Worm (Caenorhabditis elegans) whole organism, late embryonic: ENCODE measurements around the gene prp-3.

Experiments used
- C08G9.2 ChIP-seq: sonication (generic microtip); optimal IDR thresholded peaks from 2 replicates; lab custom pipeline; 2016; ENCODE audit warnings: mild to moderate bottlenecking, missing genetic modification characterization, moderate library complexity, missing compliant biosample characterization
- F13H6.1 ChIP-seq: sonication (generic microtip); optimal IDR thresholded peaks from 2 replicates; lab custom pipeline; 2016; ENCODE audit warnings: missing genetic modification characterization, missing compliant biosample characterization
- K02D7.2 ChIP-seq: sonication (generic microtip); optimal IDR thresholded peaks from 2 replicates; lab custom pipeline; 2017; ENCODE audit warnings: mild to moderate bottlenecking, missing genetic modification characterization, missing compliant biosample characterization
- ahr-1 ChIP-seq: sonication (generic microtip); optimal IDR thresholded peaks from 2 replicates; lab custom pipeline; 2016; ENCODE audit warnings: missing genetic modification characterization, missing compliant biosample characterization
- ama-1 ChIP-seq: fragments of 150-350 bp; optimal IDR thresholded peaks from 2 replicates; lab custom pipeline; 2014
- ceh-14 ChIP-seq: sonication (generic microtip); optimal IDR thresholded peaks from 2 replicates; lab custom pipeline; 2016; ENCODE audit warnings: missing genotype, missing genetic modification characterization, missing compliant biosample characterization
- ceh-19 ChIP-seq: fragments of 200-800 bp; sonication (Bioruptor generic); optimal IDR thresholded peaks from 2 replicates; lab custom pipeline; 2018; ENCODE audit warnings: mild to moderate bottlenecking, missing genetic modification characterization, missing compliant biosample characterization
- ceh-2 ChIP-seq: sonication (generic microtip); optimal IDR thresholded peaks from 2 replicates; lab custom pipeline; 2016; ENCODE audit warnings: missing genotype, missing genetic modification characterization, missing compliant biosample characterization
- ceh-31 ChIP-seq: sonication (generic microtip); optimal IDR thresholded peaks from 2 replicates; lab custom pipeline; 2016; ENCODE audit warnings: missing genetic modification characterization, missing compliant biosample characterization
- ceh-34 ChIP-seq: sonication (generic microtip); optimal IDR thresholded peaks from 2 replicates; lab custom pipeline; 2016; ENCODE audit warnings: mild to moderate bottlenecking, missing genetic modification characterization, missing compliant biosample characterization
- ceh-45 ChIP-seq: fragments of 200-800 bp; sonication (Bioruptor generic); IDR thresholded peaks from 2 replicates; pipeline ENCODE4 v1.3.6; 2022; ENCODE audit warnings: missing genetic modification reagents, missing genetic modification characterization, missing compliant biosample characterization
- ceh-48 ChIP-seq: sonication (generic microtip); optimal IDR thresholded peaks from 2 replicates; lab custom pipeline; 2016; ENCODE audit warnings: missing genetic modification characterization, inconsistent platforms, missing compliant biosample characterization
- ceh-9 ChIP-seq: sonication (generic microtip); optimal IDR thresholded peaks from 2 replicates; lab custom pipeline; 2016; ENCODE audit warnings: mild to moderate bottlenecking, missing genetic modification characterization, inconsistent platforms, missing compliant biosample characterization
- dve-1 ChIP-seq: sonication (generic microtip); optimal IDR thresholded peaks from 2 replicates; lab custom pipeline; 2017; ENCODE audit warnings: antibody characterized with exemption, mild to moderate bottlenecking, missing genetic modification characterization, missing compliant biosample characterization
- elt-4 ChIP-seq: sonication (generic microtip); optimal IDR thresholded peaks from 2 replicates; lab custom pipeline; 2016; ENCODE audit warnings: missing genetic modification characterization, missing compliant biosample characterization
- fkh-10 ChIP-seq: fragments of 150-350 bp; optimal IDR thresholded peaks from 2 replicates; lab custom pipeline; 2014; ENCODE audit warnings: missing biosample characterization, missing genetic modification reagents, missing genetic modification characterization
- gmeb-2 ChIP-seq: sonication (generic microtip); optimal IDR thresholded peaks from 2 replicates; lab custom pipeline; 2016; ENCODE audit warnings: missing genetic modification characterization, inconsistent platforms, missing compliant biosample characterization
- hlh-13 ChIP-seq: fragments of 200-800 bp; sonication (Bioruptor generic); optimal IDR thresholded peaks from 2 replicates; lab custom pipeline; 2018; ENCODE audit warnings: mild to moderate bottlenecking, missing genetic modification characterization, missing compliant biosample characterization
- hlh-30 ChIP-seq: sonication (generic microtip); optimal IDR thresholded peaks from 2 replicates; lab custom pipeline; 2017; ENCODE audit warnings: antibody characterized with exemption, missing genetic modification characterization, missing compliant biosample characterization; ENCODE audit not compliant: insufficient read depth
- hlh-6 ChIP-seq: sonication (generic microtip); optimal IDR thresholded peaks from 2 replicates; lab custom pipeline; 2016; ENCODE audit warnings: missing genotype, missing genetic modification characterization, missing compliant biosample characterization
- hlh-8 ChIP-seq: sonication (generic microtip); optimal IDR thresholded peaks from 2 replicates; lab custom pipeline; 2016; ENCODE audit warnings: missing genotype, missing genetic modification characterization, missing compliant biosample characterization
- lin-11 ChIP-seq: fragments of 200-800 bp; sonication (Bioruptor generic); optimal IDR thresholded peaks from 2 replicates; lab custom pipeline; 2018; ENCODE audit warnings: mild to moderate bottlenecking, missing genetic modification characterization, missing compliant biosample characterization
- mec-3 ChIP-seq: sonication (generic microtip); optimal IDR thresholded peaks from 2 replicates; lab custom pipeline; 2016; ENCODE audit warnings: borderline replicate concordance, missing genetic modification characterization, missing compliant biosample characterization
- nhr-11 ChIP-seq: fragments of 150-350 bp; optimal IDR thresholded peaks from 2 replicates; lab custom pipeline; 2014; ENCODE audit warnings: missing biosample characterization, missing genetic modification characterization
- npax-4 ChIP-seq: sonication (generic microtip); optimal IDR thresholded peaks from 2 replicates; lab custom pipeline; 2016; ENCODE audit warnings: missing genetic modification characterization, missing compliant biosample characterization
- odd-2 ChIP-seq: sonication (generic microtip); optimal IDR thresholded peaks from 2 replicates; lab custom pipeline; 2017; ENCODE audit warnings: antibody characterized with exemption, mild to moderate bottlenecking, missing genetic modification characterization, missing compliant biosample characterization
- pax-1 ChIP-seq: fragments of 150-350 bp; optimal IDR thresholded peaks from 2 replicates; lab custom pipeline; 2014; ENCODE audit warnings: missing biosample characterization, missing genetic modification characterization
- pha-4 ChIP-seq: fragments of 150-350 bp; optimal IDR thresholded peaks from 2 replicates; lab custom pipeline; 2018; ENCODE audit warnings: missing biosample characterization, missing genetic modification reagents, missing genetic modification characterization
- pros-1 ChIP-seq: fragments of 150-350 bp; optimal IDR thresholded peaks from 2 replicates; lab custom pipeline; 2014; ENCODE audit warnings: missing biosample characterization, missing genetic modification reagents, missing genetic modification characterization
- rnt-1 ChIP-seq: sonication (generic microtip); optimal IDR thresholded peaks from 2 replicates; lab custom pipeline; 2016; ENCODE audit warnings: missing genetic modification characterization, missing compliant biosample characterization
- sdc-2 ChIP-seq: sonication (generic microtip); optimal IDR thresholded peaks from 2 replicates; lab custom pipeline; 2016; ENCODE audit warnings: missing genotype, missing genetic modification characterization, missing compliant biosample characterization
- tbx-2 ChIP-seq: sonication (generic microtip); optimal IDR thresholded peaks from 2 replicates; lab custom pipeline; 2016; ENCODE audit warnings: missing genetic modification characterization, missing compliant biosample characterization
- tbx-7 ChIP-seq: sonication (generic microtip); optimal IDR thresholded peaks from 2 replicates; lab custom pipeline; 2016; ENCODE audit warnings: missing genotype, missing genetic modification characterization, missing compliant biosample characterization
- ttx-3 ChIP-seq: sonication (generic microtip); optimal IDR thresholded peaks from 2 replicates; lab custom pipeline; 2016; ENCODE audit warnings: missing genetic modification reagents, missing genetic modification characterization, missing compliant biosample characterization
- unc-42 ChIP-seq: sonication (generic microtip); optimal IDR thresholded peaks from 2 replicates; lab custom pipeline; 2016; ENCODE audit warnings: missing genotype, missing genetic modification characterization, missing compliant biosample characterization
- zip-5 ChIP-seq: sonication (generic microtip); optimal IDR thresholded peaks from 2 replicates; lab custom pipeline; 2016; ENCODE audit warnings: missing genetic modification characterization, missing compliant biosample characterization
- ztf-16 ChIP-seq: sonication (generic microtip); optimal IDR thresholded peaks from 2 replicates; lab custom pipeline; 2017; ENCODE audit warnings: missing genetic modification characterization, missing compliant biosample characterization

The prp-3 gene

ce11 chrIII:10396891-10397502, 30.8 kb downstream of the prp-3 start:
- TF ChIP-seq npax-4 (tag; lab: Kevin White, UChicago) = no peak
- no peak for TF ChIP-seq ceh-19
- TF ChIP-seq hlh-6 = no peak
- TF ChIP-seq F13H6.1 = no peak
- peak; percentile 31 for TF ChIP-seq tbx-2 (tag; lab: Kevin White, UChicago)
- TF ChIP-seq K02D7.2 = no peak
- TF ChIP-seq ahr-1 (tag; lab: Kevin White, UChicago) = no peak
- TF ChIP-seq ceh-14 = peak; percentile 59
- no peak for TF ChIP-seq rnt-1 (tag; lab: Kevin White, UChicago)
- TF ChIP-seq elt-4 (tag; lab: Kevin White, UChicago) = no peak
- no peak for TF ChIP-seq ceh-45 (GFP tag; lab: Robert Waterston, UW)
- TF ChIP-seq pha-4 (tag; lab: Kevin White, UChicago) = no peak
- TF ChIP-seq unc-42 (tag; lab: Kevin White, UChicago) = peak; percentile 35
- no peak for TF ChIP-seq dve-1
- no peak for TF ChIP-seq C08G9.2 (tag; lab: Kevin White, UChicago)
- peak; percentile 9 for TF ChIP-seq ttx-3 (tag; lab: Kevin White, UChicago)

DNA sequence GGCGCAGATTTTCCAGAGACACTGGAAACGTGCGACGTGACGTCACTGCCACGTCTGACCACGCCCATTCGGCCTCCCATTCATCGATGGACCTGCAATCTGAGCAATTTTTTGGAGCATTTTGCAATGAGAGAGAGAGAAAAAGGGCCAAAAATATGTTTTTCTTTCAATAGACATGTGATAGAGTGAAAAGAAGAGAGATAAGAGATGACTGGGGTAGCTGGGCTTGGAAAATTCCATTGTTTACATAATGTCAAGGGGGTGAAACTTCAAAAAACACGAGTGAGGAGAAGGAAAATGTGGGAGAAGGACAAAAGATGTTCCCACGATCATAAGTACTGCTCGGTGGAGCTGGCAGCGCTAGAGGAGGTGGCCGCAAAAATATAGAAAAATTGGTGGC, 31.8 kb downstream of the prp-3 start, which contains the start of gene M03C11.1:
TSS of gene M03C11.1 (minus strand) at position 101 of the 400 bp plus-strand sequence.
- TF ChIP-seq ceh-19 (no peak), lin-11 (tag; lab: Kevin White, UChicago) (no peak), ceh-14 (no peak), ztf-16 (tag; lab: Kevin White, UChicago) (no peak), pax-1 (tag; lab: Kevin White, UChicago) (no peak), pros-1 (tag; lab: Kevin White, UChicago) (no peak), ttx-3 (tag; lab: Kevin White, UChicago) (no peak), K02D7.2 (no peak), nhr-11 (tag; lab: Kevin White, UChicago) (no peak), zip-5 (tag; lab: Kevin White, UChicago) (no peak), gmeb-2 (no peak), F13H6.1 (no peak), hlh-30 (tag; lab: Kevin White, UChicago) (no peak), ama-1 (lab: Kevin White, UChicago) (no peak)

DNA sequence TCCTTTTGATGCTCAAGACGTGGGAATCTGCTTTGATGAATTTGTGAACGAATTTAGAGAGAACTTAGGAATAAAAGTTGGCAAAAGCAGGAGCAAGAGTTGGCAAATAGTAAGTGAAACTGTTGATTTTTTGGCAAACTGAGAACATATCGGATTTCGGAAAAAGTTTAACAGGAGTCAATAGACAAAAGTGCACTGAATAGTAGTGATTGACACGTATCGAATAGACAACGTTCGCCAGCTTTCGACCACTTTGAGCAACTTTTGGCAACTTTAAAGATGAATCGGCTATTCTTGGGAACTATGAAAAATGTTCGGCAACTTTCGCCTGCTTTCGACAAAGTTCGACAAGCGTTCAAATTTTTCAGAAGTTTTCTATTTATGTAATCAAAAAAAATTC, 36.2 kb downstream of the prp-3 start, which contains the start of gene M03C11.9:
TSS of gene M03C11.9 (minus strand) at position 101 of the 400 bp plus-strand sequence.
- TF ChIP-seq ceh-34 (tag; lab: Kevin White, UChicago) = no peak
- TF ChIP-seq ceh-9 (tag; lab: Kevin White, UChicago) = no peak
- no peak for TF ChIP-seq mec-3
- no peak for TF ChIP-seq hlh-30 (tag; lab: Kevin White, UChicago)
- no peak for TF ChIP-seq nhr-11 (tag; lab: Kevin White, UChicago)
- TF ChIP-seq npax-4 (tag; lab: Kevin White, UChicago) = no peak
- no peak for TF ChIP-seq elt-4 (tag; lab: Kevin White, UChicago)
- TF ChIP-seq hlh-13 (GFP tag; lab: Kevin White, UChicago) = no peak

ce11 chrIII:10389608-10390007, 38.2 kb downstream of the prp-3 start:
- TF ChIP-seq ceh-9 (tag; lab: Kevin White, UChicago) (no peak), sdc-2 (no peak), nhr-11 (tag; lab: Kevin White, UChicago) (no peak), ceh-2 (tag; lab: Kevin White, UChicago) (no peak)

DNA sequence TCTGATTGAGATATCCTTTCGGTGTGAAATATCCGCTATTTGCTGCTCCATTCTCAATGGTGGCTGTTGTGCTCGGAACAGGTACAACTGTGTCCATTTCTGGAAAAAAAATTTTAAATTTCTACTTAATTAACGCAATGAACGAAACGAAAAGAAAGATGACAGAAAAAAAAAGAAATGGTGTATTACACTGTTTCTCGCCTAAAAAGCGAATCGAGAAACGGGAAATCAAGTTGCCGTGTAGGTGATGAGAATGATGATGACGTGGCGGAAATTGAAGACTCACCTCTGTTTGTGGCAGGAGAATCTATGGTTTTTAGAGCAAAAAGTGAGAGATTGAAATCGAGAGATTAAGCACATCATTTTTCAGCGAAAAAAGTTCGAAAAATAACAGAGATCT, 41.3 kb downstream of the prp-3 start, which contains the start of gene C38H2.3:
TSS of gene C38H2.3 (minus strand) at position 101 of the 400 bp plus-strand sequence.
- TF ChIP-seq nhr-11 (tag; lab: Kevin White, UChicago) = no peak
- no peak for TF ChIP-seq ceh-31
- TF ChIP-seq hlh-13 (GFP tag; lab: Kevin White, UChicago) = no peak
- TF ChIP-seq ceh-45 (GFP tag; lab: Robert Waterston, UW) = no peak
- TF ChIP-seq ttx-3 (tag; lab: Kevin White, UChicago) = no peak
- no peak for TF ChIP-seq tbx-7 (tag; lab: Kevin White, UChicago)
- TF ChIP-seq K02D7.2 = no peak
- TF ChIP-seq hlh-8 (tag; lab: Kevin White, UChicago) = no peak
- no peak for TF ChIP-seq ceh-34 (tag; lab: Kevin White, UChicago)
- TF ChIP-seq fkh-10 (GFP tag; lab: Kevin White, UChicago) = no peak
- no peak for TF ChIP-seq tbx-2 (tag; lab: Kevin White, UChicago)
- TF ChIP-seq ceh-19 = no peak
- no peak for TF ChIP-seq ceh-48 (tag; lab: Kevin White, UChicago)
- TF ChIP-seq odd-2 (tag; lab: Kevin White, UChicago) = no peak
